Fruit fly (Drosophila melanogaster) Kc167 (cell line): Measurements from ENCODE around the gene zfh1.

Source experiments
- Myc ChIP-seq: fragments of >200 bp; optimal IDR thresholded peaks from 2 replicates; lab custom pipeline; 2017; ENCODE audit warnings: missing external identifiers
- Sin3A ChIP-seq: fragments of >200 bp; optimal IDR thresholded peaks from 2 replicates; lab custom pipeline; 2018; ENCODE audit warnings: missing external identifiers
- h ChIP-seq: fragments of >200 bp; optimal IDR thresholded peaks from 3 replicates; lab custom pipeline; 2018; ENCODE audit warnings: missing external identifiers
- insv ChIP-seq: fragments of >200 bp; optimal IDR thresholded peaks from 3 replicates; lab custom pipeline; 2018; ENCODE audit warnings: missing external identifiers
- psq ChIP-seq: fragments of >200 bp; optimal IDR thresholded peaks from 2 replicates; lab custom pipeline; 2017; ENCODE audit warnings: missing external identifiers
- ttk ChIP-seq: sonication (Bioruptor generic); optimal IDR thresholded peaks from 2 replicates; lab custom pipeline; 2017; ENCODE audit warnings: missing external identifiers

The zfh1 gene

DNA sequence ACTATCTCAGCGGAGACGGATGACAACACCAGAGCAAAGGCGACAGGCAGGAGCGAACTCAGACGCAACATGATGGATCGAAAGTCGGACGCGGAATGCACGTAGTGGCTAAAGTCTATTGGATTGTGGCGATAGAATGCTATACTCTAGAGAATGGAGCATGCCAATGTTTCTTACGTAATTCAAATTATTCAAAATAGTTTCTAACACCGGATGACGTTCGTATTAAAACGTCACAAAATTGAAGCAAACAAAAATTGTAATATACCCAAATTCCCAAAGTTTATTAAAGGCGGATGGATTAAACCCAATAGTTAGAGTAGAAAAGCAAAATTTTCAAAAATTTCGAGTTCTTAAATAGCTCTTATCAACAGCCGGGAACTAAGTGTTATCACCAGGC is 19.5 kb upstream of the zfh1 start, which contains the start of gene Npc2h:
Gene Npc2h, minus strand, starts transcription at position 101 of the 400 bp plus-strand sequence.
- no peak for TF ChIP-seq ttk (lab: Kevin White, UChicago)
- TF ChIP-seq psq (lab: Kevin White, UChicago) = no peak
- no peak for TF ChIP-seq h (lab: Kevin White, UChicago)

DNA sequence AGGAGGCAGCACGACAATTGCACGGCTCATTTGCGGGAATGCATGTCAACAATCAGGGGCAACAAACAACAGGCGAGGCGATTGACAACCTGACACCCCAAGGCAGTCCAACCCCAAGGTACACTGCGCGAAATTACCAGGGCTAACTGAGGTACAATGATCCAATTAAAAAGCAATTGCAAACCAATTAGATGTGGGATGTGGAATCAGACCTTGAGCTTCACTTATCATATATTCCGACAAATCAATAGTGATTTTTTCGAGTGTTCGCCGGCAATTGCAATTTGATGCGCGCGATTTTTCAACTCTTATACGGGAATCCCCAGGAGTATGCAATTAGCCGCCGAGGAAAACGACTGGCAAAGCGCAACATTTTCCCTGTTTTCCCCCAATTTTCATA is 18.7 kb upstream of the zfh1 start:
- TF ChIP-seq h (lab: Kevin White, UChicago) = no peak
- no peak for TF ChIP-seq Myc (lab: Kevin White, UChicago)
- TF ChIP-seq insv (lab: Kevin White, UChicago) = no peak
- no peak for TF ChIP-seq psq (lab: Kevin White, UChicago)
- no peak for TF ChIP-seq ttk (lab: Kevin White, UChicago)
- TF ChIP-seq Sin3A (lab: Kevin White, UChicago) = no peak

- TF ChIP-seq Myc (lab: Kevin White, UChicago) (no peak), psq (lab: Kevin White, UChicago) (no peak), h (lab: Kevin White, UChicago) (no peak), Sin3A (lab: Kevin White, UChicago) (no peak), insv (lab: Kevin White, UChicago) (no peak), ttk (lab: Kevin White, UChicago) (no peak)
Observed at dm6 chr3R:30750898-30751297, 14.8 kb upstream of the zfh1 start.

dm6 chr3R:30754488-30755223 is 11.1 kb upstream of the zfh1 start:
- TF ChIP-seq Myc (lab: Kevin White, UChicago) (no peak), h (lab: Kevin White, UChicago) (no peak), psq (lab: Kevin White, UChicago) (no peak), insv (lab: Kevin White, UChicago) (no peak), Sin3A (lab: Kevin White, UChicago) (no peak), ttk (lab: Kevin White, UChicago) (no peak)

dm6 chr3R:30756191-30756590 is 9.5 kb upstream of the zfh1 start:
- TF ChIP-seq Myc (lab: Kevin White, UChicago) (no peak), Sin3A (lab: Kevin White, UChicago) (no peak), h (lab: Kevin White, UChicago) (no peak), ttk (lab: Kevin White, UChicago) (no peak), insv (lab: Kevin White, UChicago) (no peak), psq (lab: Kevin White, UChicago) (no peak)

DNA sequence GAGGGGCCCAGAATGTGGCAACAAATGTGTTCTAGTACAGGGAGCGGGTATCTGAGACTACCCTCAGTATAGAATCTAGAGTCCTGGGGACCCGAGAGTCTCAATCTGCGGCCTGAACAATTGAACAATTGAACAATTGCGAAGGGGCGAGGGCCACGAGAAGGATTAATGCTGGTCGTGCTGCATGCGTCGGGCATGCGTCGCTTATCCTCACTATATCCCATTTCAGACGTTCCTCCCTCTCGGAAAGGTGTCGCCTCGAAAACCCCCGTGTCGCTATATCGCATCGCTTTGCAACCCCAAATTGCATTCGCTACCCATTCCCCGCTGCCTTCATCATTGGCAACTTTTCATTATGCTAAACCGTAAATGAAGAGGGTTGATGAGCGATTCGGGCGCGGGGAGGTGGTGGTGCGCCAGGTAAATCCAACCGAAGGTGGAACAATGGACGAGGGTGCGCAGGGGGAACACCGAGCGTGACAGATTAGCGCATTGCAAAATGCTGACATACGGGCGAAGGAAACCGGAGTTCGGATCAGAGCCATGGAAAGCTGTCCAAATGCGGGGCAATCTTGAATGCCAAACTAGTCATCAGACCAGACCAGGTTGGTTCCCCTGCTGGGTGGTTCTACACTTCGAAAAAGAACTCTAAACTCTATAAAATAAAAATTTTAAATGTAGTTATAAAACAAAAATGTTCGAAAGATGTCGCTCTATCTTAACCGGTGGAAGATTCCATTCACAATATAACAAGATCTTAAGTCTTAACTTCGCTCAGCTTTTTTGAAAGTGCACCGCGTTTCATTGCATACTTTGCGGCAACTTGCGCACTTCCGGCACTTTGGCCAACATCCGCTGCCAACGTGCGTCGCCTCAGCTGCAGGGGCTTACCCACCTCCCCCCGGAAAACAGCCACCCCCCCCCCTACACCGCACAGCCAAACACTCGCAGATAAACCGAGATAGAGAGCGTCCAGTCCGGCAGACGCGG is 6.7 kb upstream of the zfh1 start:
- TF ChIP-seq psq (lab: Kevin White, UChicago) (no peak), Myc (lab: Kevin White, UChicago) (no peak), Sin3A (lab: Kevin White, UChicago) (no peak), insv (lab: Kevin White, UChicago) (no peak), ttk (lab: Kevin White, UChicago) (no peak)

DNA sequence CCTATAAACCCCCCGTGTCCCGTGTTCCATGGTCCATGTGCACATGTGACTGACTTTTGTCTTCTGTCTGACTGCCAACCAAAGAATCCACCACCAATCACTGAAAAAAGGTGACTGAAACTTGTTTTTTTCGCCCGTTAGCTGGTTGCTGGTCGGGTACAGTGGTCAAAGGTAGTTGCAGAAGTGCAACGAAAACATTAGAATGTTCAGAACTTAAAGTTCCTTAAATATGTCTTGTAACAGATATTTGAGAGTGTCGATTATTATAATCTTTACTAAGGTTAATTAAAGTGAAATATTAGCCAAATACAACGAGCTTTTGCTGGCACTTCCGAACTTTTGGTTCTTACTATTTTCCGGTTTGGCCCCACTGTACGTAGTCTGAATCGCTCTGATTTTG is 4.6 kb upstream of the zfh1 start:
- TF ChIP-seq ttk (lab: Kevin White, UChicago) = no peak
- TF ChIP-seq psq (lab: Kevin White, UChicago) = no peak

DNA sequence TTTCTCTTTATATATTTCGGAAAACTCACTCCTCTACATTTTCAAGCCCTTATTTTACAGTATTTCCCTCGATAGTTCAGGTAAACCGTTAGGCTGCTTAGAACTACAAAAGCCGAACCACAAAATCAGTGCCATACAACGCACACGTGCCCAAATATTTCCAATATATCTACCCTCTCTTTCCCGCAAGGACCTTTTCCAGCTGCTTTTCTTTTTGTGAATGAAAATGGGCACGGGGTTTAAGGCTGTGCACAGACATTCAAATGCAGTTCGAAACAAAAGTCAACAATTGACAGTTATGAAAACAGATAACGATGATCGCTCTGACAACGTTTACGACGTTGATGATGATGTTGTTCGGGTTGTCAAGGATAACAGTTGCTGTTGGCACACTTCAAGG is 3.5 kb upstream of the zfh1 start:
- TF ChIP-seq insv (lab: Kevin White, UChicago) (no peak), ttk (lab: Kevin White, UChicago) (no peak), Myc (lab: Kevin White, UChicago) (no peak), Sin3A (lab: Kevin White, UChicago) (no peak), psq (lab: Kevin White, UChicago) (no peak), h (lab: Kevin White, UChicago) (no peak)

DNA sequence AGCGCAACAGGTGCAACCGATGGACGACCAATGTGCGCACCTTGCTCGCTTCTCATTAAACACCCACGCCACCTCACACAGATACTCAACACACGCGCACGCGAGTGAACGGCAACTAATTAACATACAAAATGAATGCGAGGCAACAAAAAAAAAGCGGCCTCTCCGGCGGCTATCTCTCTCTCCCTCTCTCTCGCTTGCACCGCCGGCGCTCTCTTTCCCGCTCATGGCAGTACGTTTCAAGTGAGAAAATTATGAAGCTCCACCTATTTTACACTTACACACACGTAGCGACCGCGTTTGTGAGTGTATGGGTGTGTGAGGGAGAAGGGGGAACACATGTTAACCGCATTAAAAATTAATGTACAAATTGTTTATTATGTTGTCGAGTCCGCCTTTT is 1.6 kb upstream of the zfh1 start:
- no peak for TF ChIP-seq psq (lab: Kevin White, UChicago)

dm6 chr3R:30766922-30767504 is 1.3 kb downstream of the zfh1 start:
- TF ChIP-seq Myc (lab: Kevin White, UChicago) (no peak), psq (lab: Kevin White, UChicago) (no peak), insv (lab: Kevin White, UChicago) (no peak), h (lab: Kevin White, UChicago) (no peak), Sin3A (lab: Kevin White, UChicago) (no peak), ttk (lab: Kevin White, UChicago) (no peak)

dm6 chr3R:30767556-30767955 is 1.8 kb downstream of the zfh1 start:
- TF ChIP-seq ttk (lab: Kevin White, UChicago) (no peak), insv (lab: Kevin White, UChicago) (no peak), h (lab: Kevin White, UChicago) (no peak), Sin3A (lab: Kevin White, UChicago) (no peak), psq (lab: Kevin White, UChicago) (no peak), Myc (lab: Kevin White, UChicago) (no peak)
